Fruit fly (Drosophila melanogaster): ENCODE results near the gene Apl.

Apl gene

DNA sequence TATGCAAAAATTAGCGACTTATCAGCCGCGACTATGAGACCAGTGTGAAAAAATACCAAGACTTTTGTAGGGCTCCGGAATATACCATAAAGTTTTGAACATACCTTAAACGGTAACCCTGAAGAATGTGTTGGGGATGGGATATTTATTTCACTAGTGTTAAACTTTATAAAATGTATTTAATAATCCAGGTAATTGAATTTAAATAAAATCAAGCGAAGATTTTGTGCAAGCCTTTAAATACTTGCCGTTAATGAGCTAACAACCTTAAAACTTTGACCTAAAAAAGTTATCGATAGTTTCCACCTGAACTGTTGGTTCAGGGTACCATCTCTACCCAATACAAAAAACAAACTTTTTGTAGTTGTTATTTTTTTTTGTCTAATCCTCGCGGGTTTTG lies 17.2 kb downstream of the Apl start, which contains the start of gene CG4101:
CG4101 (plus strand) TSS at position 335 of the 400 bp plus-strand sequence.
- TF ChIP-seq ttk (optimal IDR thresholded peaks at IDR 0.05) (no peak), Myc (optimal IDR thresholded peaks at IDR 0.05) (no peak), h (optimal IDR thresholded peaks at IDR 0.05) (no peak), insv (optimal IDR thresholded peaks at IDR 0.05) (no peak), Sin3A (optimal IDR thresholded peaks at IDR 0.05) (no peak), psq (optimal IDR thresholded peaks at IDR 0.05) (no peak)

DNA sequence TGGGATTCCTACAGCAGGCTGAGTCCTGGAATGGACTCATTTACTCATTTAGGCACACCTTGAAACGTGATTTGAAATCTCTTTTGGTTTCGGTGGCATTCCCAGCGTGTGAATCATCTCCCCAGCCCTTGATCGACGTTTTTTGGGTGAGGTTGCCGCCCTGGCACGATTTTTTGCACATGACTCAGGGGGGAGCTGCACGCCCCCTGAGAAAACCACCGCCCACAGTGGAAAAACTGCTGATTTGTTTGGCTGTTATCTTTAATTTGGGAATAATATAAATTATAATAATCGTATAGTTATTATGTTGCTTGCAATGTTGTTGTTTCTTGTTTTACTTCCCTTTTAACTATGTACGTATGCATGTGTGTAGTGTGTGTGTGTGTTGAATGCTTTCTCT lies 18.0 kb downstream of the Apl start:
- no peak for TF ChIP-seq insv (optimal IDR thresholded peaks at IDR 0.05)
- TF ChIP-seq ttk (optimal IDR thresholded peaks at IDR 0.05) = no peak
- no peak for TF ChIP-seq Sin3A (optimal IDR thresholded peaks at IDR 0.05)
- TF ChIP-seq Myc (optimal IDR thresholded peaks at IDR 0.05) = no peak
- no peak for TF ChIP-seq psq (optimal IDR thresholded peaks at IDR 0.05)
- TF ChIP-seq h (optimal IDR thresholded peaks at IDR 0.05) = no peak

DNA sequence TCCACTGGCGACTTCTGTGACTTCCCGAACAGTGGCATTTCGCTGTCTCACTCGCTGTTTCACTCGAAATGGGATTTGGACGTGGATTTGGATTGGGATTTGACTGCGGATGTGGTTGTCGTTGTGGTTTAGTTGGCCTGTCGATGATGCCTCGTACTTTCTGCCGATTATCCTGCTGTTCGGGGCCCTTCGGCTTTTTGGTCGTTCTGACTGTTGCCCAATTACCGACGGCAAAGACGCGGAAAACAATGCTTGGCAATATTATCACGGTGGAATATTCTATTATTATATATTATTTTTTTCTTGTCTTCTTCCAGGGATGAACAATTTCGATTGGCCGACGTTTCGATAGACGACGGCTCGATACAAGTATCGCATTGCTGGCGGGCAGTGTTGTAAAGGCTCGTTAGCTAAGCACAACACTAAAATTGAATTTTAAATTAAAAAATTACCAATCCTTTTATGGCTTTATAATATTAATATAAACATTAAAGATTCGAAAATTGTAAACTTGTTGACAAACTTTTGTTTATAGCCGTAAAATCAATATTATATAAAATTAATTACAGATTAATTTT lies 20.2 kb downstream of the Apl start, which contains the start of gene Mo25:
Mo25 (minus strand) TSS at position 341 of the 578 bp plus-strand sequence.
- TF ChIP-seq insv (optimal IDR thresholded peaks at IDR 0.05) = no peak
- TF ChIP-seq ttk (optimal IDR thresholded peaks at IDR 0.05) = no peak
- no peak for TF ChIP-seq Myc (optimal IDR thresholded peaks at IDR 0.05)
- no peak for TF ChIP-seq Sin3A (optimal IDR thresholded peaks at IDR 0.05)
- no peak for TF ChIP-seq h (optimal IDR thresholded peaks at IDR 0.05)
- no peak for TF ChIP-seq psq (optimal IDR thresholded peaks at IDR 0.05)

DNA sequence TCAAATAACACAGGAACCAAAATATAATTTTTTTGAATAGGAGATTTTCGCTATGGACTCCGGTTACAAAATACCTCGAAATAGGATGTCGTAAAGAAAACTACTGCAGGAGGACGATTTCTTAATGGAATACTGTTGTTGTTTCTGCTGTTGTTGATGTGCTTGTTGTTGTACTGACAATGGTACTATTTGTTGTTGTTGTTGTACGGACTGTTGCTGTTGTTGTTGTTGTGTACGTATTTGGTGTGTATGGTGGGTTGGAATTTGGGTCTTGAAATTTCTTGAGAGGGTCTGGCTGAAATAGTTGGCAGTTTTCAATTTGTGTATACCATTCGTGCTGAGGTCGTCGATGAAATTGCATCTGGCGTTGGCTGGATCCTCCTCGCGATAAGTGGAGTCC lies 31.2 kb downstream of the Apl start:
- TF ChIP-seq Sin3A (optimal IDR thresholded peaks at IDR 0.05) = no peak
- no peak for TF ChIP-seq psq (optimal IDR thresholded peaks at IDR 0.05)
- TF ChIP-seq ttk (optimal IDR thresholded peaks at IDR 0.05) = no peak
- no peak for TF ChIP-seq Myc (optimal IDR thresholded peaks at IDR 0.05)
- TF ChIP-seq insv (optimal IDR thresholded peaks at IDR 0.05) = no peak

dm6 chr3L:16629793-16630192 lies 34.8 kb downstream of the Apl start:
- TF ChIP-seq Myc (optimal IDR thresholded peaks at IDR 0.05) (no peak), h (optimal IDR thresholded peaks at IDR 0.05) (no peak), ttk (optimal IDR thresholded peaks at IDR 0.05) (no peak), psq (optimal IDR thresholded peaks at IDR 0.05) (no peak), insv (optimal IDR thresholded peaks at IDR 0.05) (no peak), Sin3A (optimal IDR thresholded peaks at IDR 0.05) (no peak)

- no peak for TF ChIP-seq h (optimal IDR thresholded peaks at IDR 0.05)
Observed at dm6 chr3L:16631844-16632537, 37.0 kb downstream of the Apl start.

dm6 chr3L:16634091-16634490 lies 39.1 kb downstream of the Apl start:
- no peak for TF ChIP-seq h (optimal IDR thresholded peaks at IDR 0.05)
- TF ChIP-seq psq (optimal IDR thresholded peaks at IDR 0.05) = no peak
- TF ChIP-seq insv (optimal IDR thresholded peaks at IDR 0.05) = no peak
- TF ChIP-seq Sin3A (optimal IDR thresholded peaks at IDR 0.05) = no peak
- no peak for TF ChIP-seq ttk (optimal IDR thresholded peaks at IDR 0.05)
- TF ChIP-seq Myc (optimal IDR thresholded peaks at IDR 0.05) = no peak

dm6 chr3L:16634529-16634928 lies 39.5 kb downstream of the Apl start:
- TF ChIP-seq ttk (optimal IDR thresholded peaks at IDR 0.05) = no peak
- TF ChIP-seq h (optimal IDR thresholded peaks at IDR 0.05) = no peak
- TF ChIP-seq psq (optimal IDR thresholded peaks at IDR 0.05) = no peak
- TF ChIP-seq Myc (optimal IDR thresholded peaks at IDR 0.05) = no peak
- TF ChIP-seq Sin3A (optimal IDR thresholded peaks at IDR 0.05) = no peak
- no peak for TF ChIP-seq insv (optimal IDR thresholded peaks at IDR 0.05)

dm6 chr3L:16635566-16636210 lies 40.7 kb downstream of the Apl start:
- TF ChIP-seq psq (optimal IDR thresholded peaks at IDR 0.05) (no peak), ttk (optimal IDR thresholded peaks at IDR 0.05) (no peak)

DNA sequence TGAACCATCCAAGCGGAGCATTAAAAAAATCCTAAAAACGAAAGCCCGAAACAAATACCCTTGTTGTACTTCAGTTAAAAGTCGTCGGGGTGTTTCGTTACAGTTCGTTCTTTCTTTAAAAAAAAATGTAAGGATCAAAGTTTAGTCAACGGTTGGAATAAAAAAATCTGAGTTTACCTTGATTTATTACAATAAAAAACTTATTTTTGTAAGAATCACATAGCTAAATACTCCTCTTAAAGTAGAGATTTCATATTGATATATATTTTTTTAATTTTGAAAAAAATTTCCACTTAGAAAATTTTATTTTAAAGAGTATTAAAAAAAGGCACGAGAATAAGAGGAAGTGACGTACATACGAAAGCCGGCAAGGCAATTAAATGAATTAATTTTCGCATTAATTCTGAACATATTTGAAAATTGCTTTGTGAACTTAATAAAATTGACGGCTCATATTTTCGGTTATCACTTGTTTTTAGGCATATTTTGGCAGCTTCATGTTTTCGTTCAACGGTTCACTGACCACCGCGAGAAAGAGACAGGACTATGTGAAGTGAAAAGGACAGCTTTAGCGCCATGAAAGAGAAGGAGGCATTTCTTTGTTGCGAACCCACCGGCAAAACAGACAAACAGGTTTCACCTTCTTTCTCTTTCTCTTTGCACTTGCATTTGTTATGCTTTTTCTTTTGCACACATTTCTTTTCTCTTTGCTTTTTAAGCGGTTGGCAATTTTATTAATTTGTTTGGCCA lies 43.8 kb downstream of the Apl start:
- TF ChIP-seq ttk (optimal IDR thresholded peaks at IDR 0.05) = no peak
- no peak for TF ChIP-seq psq (optimal IDR thresholded peaks at IDR 0.05)
- TF ChIP-seq insv (optimal IDR thresholded peaks at IDR 0.05) = no peak
- TF ChIP-seq h (optimal IDR thresholded peaks at IDR 0.05) = no peak
- TF ChIP-seq Sin3A (optimal IDR thresholded peaks at IDR 0.05) = no peak
- TF ChIP-seq Myc (optimal IDR thresholded peaks at IDR 0.05) = no peak

- TF ChIP-seq h (optimal IDR thresholded peaks at IDR 0.05) = no peak
Observed at dm6 chr3L:16640509-16641068, 45.6 kb downstream of the Apl start.

dm6 chr3L:16641094-16641493 lies 46.1 kb downstream of the Apl start:
- TF ChIP-seq h (optimal IDR thresholded peaks at IDR 0.05) (no peak), Sin3A (optimal IDR thresholded peaks at IDR 0.05) (no peak), insv (optimal IDR thresholded peaks at IDR 0.05) (no peak), Myc (optimal IDR thresholded peaks at IDR 0.05) (no peak), psq (optimal IDR thresholded peaks at IDR 0.05) (no peak), ttk (optimal IDR thresholded peaks at IDR 0.05) (no peak)

Measured in Kc167 (cell line).